Worm (Caenorhabditis elegans) whole organism, L2 larva: ENCODE results near the gene klp-3.
A peak's percentile ranks its signal among the peaks of the same experiment; 100 is the strongest.

Experiments used
- C34F6.9 ChIP-seq: fragments of 150-350 bp; optimal IDR thresholded peaks from 2 replicates; lab custom pipeline; 2014; ENCODE audit warnings: missing biosample characterization, missing genetic modification characterization
- F13H6.1 ChIP-seq: sonication (generic microtip); optimal IDR thresholded peaks from 2 replicates; lab custom pipeline; 2016; ENCODE audit warnings: missing genetic modification characterization, missing compliant biosample characterization
- R02D3.7 ChIP-seq: fragments of 150-350 bp; optimal IDR thresholded peaks from 2 replicates; lab custom pipeline; 2014; ENCODE audit warnings: missing biosample characterization, missing genetic modification characterization
- Y55F3AM.14 ChIP-seq: fragments of 200-800 bp; sonication (Bioruptor generic); optimal IDR thresholded peaks from 2 replicates; lab custom pipeline; 2018; ENCODE audit warnings: mild to moderate bottlenecking, missing genetic modification characterization, missing compliant biosample characterization
- ZK546.5 ChIP-seq: sonication (generic microtip); optimal IDR thresholded peaks from 2 replicates; lab custom pipeline; 2017; ENCODE audit warnings: missing biosample characterization, missing genetic modification characterization
- alr-1 ChIP-seq: fragments of 150-350 bp; optimal IDR thresholded peaks from 2 replicates; lab custom pipeline; 2014; ENCODE audit warnings: missing biosample characterization, missing genetic modification characterization
- aly-2 ChIP-seq: fragments of 150-350 bp; optimal IDR thresholded peaks from 2 replicates; lab custom pipeline; 2014; ENCODE audit warnings: missing biosample characterization, missing genetic modification characterization
- ama-1 ChIP-seq: fragments of 150-350 bp; optimal IDR thresholded peaks from 2 replicates; lab custom pipeline; 2018; ENCODE audit warnings: inconsistent platforms
- ceh-16 ChIP-seq: fragments of 150-350 bp; optimal IDR thresholded peaks from 2 replicates; lab custom pipeline; 2014; ENCODE audit warnings: missing biosample characterization, missing genetic modification characterization
- ceh-82 ChIP-seq: fragments of 150-350 bp; optimal IDR thresholded peaks from 2 replicates; lab custom pipeline; 2014; ENCODE audit warnings: missing biosample characterization, missing genetic modification characterization
- crh-2 ChIP-seq: sonication (generic microtip); optimal IDR thresholded peaks from 2 replicates; lab custom pipeline; 2017; ENCODE audit warnings: missing biosample characterization, missing genetic modification characterization
- dmd-4 ChIP-seq: sonication (generic microtip); optimal IDR thresholded peaks from 2 replicates; lab custom pipeline; 2017; ENCODE audit warnings: missing biosample characterization, missing genetic modification characterization
- egl-27 ChIP-seq: sonication (generic microtip); optimal IDR thresholded peaks from 3 replicates; lab custom pipeline; 2017; ENCODE audit warnings: missing biosample characterization, missing genetic modification reagents, missing genetic modification characterization
- elt-1 ChIP-seq: fragments of 150-350 bp; optimal IDR thresholded peaks from 2 replicates; lab custom pipeline; 2014; ENCODE audit warnings: missing biosample characterization, missing genetic modification characterization
- elt-3 ChIP-seq: sonication (generic microtip); optimal IDR thresholded peaks from 2 replicates; lab custom pipeline; 2017; ENCODE audit warnings: missing biosample characterization, missing genetic modification characterization
- fos-1 ChIP-seq: fragments of 150-350 bp; optimal IDR thresholded peaks from 2 replicates; lab custom pipeline; 2014; ENCODE audit warnings: missing biosample characterization, missing genetic modification characterization
- gmeb-1 ChIP-seq: fragments of 150-350 bp; optimal IDR thresholded peaks from 2 replicates; lab custom pipeline; 2014; ENCODE audit warnings: missing biosample characterization, missing genetic modification characterization
- lin-11 ChIP-seq: fragments of 150-350 bp; sonication (generic microtip); optimal IDR thresholded peaks from 2 replicates; lab custom pipeline; 2014; ENCODE audit warnings: missing biosample characterization, missing genetic modification characterization, inconsistent platforms, mixed read lengths
- lin-13 ChIP-seq: fragments of 150-350 bp; optimal IDR thresholded peaks from 2 replicates; lab custom pipeline; 2014; ENCODE audit warnings: missing biosample characterization, missing genetic modification reagents, missing genetic modification characterization
- lin-39 ChIP-seq: fragments of 150-350 bp; optimal IDR thresholded peaks from 2 replicates; lab custom pipeline; 2014; ENCODE audit warnings: missing biosample characterization, missing genetic modification reagents, missing genetic modification characterization
- lsy-2 ChIP-seq, 2 experiments: fragments of 150-350 bp in 1 of 2; sonication (generic microtip) in 1 of 2; optimal IDR thresholded peaks; 2 replicates each; lab custom pipeline; 2014 to 2017; ENCODE audit warnings: missing biosample characterization in 2 of 2, missing genetic modification characterization in 2 of 2
- mab-5 ChIP-seq: fragments of 150-350 bp; optimal IDR thresholded peaks from 2 replicates; lab custom pipeline; 2014; ENCODE audit warnings: missing biosample characterization, missing genetic modification characterization
- mbf-1 ChIP-seq: sonication (generic microtip); optimal IDR thresholded peaks from 2 replicates; lab custom pipeline; 2017; ENCODE audit warnings: missing biosample characterization, missing genetic modification characterization
- mdl-1 ChIP-seq, 2 experiments: fragments of 150-350 bp in 1 of 2; sonication (generic microtip) in 1 of 2; optimal IDR thresholded peaks; 2 replicates each; lab custom pipeline; 2017; ENCODE audit warnings: missing biosample characterization in 2 of 2, missing genetic modification characterization in 2 of 2
- nhr-10 ChIP-seq: sonication (generic microtip); optimal IDR thresholded peaks from 2 replicates; lab custom pipeline; 2017; ENCODE audit warnings: missing biosample characterization, missing genetic modification characterization
- nhr-11 ChIP-seq: fragments of 150-350 bp; optimal IDR thresholded peaks from 2 replicates; lab custom pipeline; 2014; ENCODE audit warnings: missing biosample characterization, missing genetic modification characterization
- nhr-12 ChIP-seq: fragments of 150-350 bp; optimal IDR thresholded peaks from 2 replicates; lab custom pipeline; 2014; ENCODE audit warnings: missing biosample characterization, missing genetic modification characterization
- nhr-129 ChIP-seq: fragments of 150-350 bp; optimal IDR thresholded peaks from 2 replicates; lab custom pipeline; 2014; ENCODE audit warnings: missing biosample characterization, missing genetic modification characterization
- nhr-21 ChIP-seq: fragments of 150-350 bp; optimal IDR thresholded peaks from 2 replicates; lab custom pipeline; 2014; ENCODE audit warnings: missing biosample characterization, missing genetic modification characterization
- nhr-25 ChIP-seq: fragments of 150-350 bp; sonication (generic microtip); optimal IDR thresholded peaks from 3 replicates; lab custom pipeline; 2014; ENCODE audit warnings: missing biosample characterization, missing genetic modification characterization
- nhr-6 ChIP-seq: fragments of 150-350 bp; optimal IDR thresholded peaks from 2 replicates; lab custom pipeline; 2014; ENCODE audit warnings: missing biosample characterization, missing genetic modification characterization
- nhr-77 ChIP-seq: fragments of 150-350 bp; optimal IDR thresholded peaks from 2 replicates; lab custom pipeline; 2014; ENCODE audit warnings: missing biosample characterization, missing genetic modification characterization
- peb-1 ChIP-seq: fragments of 150-350 bp; optimal IDR thresholded peaks from 2 replicates; lab custom pipeline; 2014; ENCODE audit warnings: missing biosample characterization, missing genetic modification characterization
- sem-4 ChIP-seq: fragments of 150-350 bp; optimal IDR thresholded peaks from 2 replicates; lab custom pipeline; 2014; ENCODE audit warnings: missing biosample characterization, missing genetic modification reagents, missing genetic modification characterization
- sma-3 ChIP-seq: sonication (generic microtip); optimal IDR thresholded peaks from 2 replicates; lab custom pipeline; 2016; ENCODE audit warnings: missing genetic modification reagents, missing genetic modification characterization, missing compliant biosample characterization
- sma-9 ChIP-seq, 2 experiments: fragments of 150-350 bp in 1 of 2; sonication (generic microtip) in 1 of 2; optimal IDR thresholded peaks; 2 replicates each; lab custom pipeline; 2014 to 2016; ENCODE audit warnings: missing genetic modification characterization in 2 of 2, mild to moderate bottlenecking in 1 of 2, missing biosample characterization in 1 of 2, missing compliant biosample characterization in 1 of 2, missing genetic modification reagents in 1 of 2, moderate library complexity in 1 of 2
- snpc-4 ChIP-seq: fragments of 150-350 bp; optimal IDR thresholded peaks from 2 replicates; lab custom pipeline; 2014; ENCODE audit warnings: missing biosample characterization, missing genetic modification characterization
- unc-39 ChIP-seq: fragments of 150-350 bp; optimal IDR thresholded peaks from 2 replicates; lab custom pipeline; 2014; ENCODE audit warnings: missing biosample characterization, missing genetic modification characterization
- unc-55 ChIP-seq: fragments of 150-350 bp; sonication (generic microtip); optimal IDR thresholded peaks from 3 replicates; lab custom pipeline; 2014; ENCODE audit warnings: missing biosample characterization, missing genetic modification reagents, missing genetic modification characterization
- unc-62 ChIP-seq: fragments of 150-350 bp; optimal IDR thresholded peaks from 2 replicates; lab custom pipeline; 2014; ENCODE audit warnings: missing biosample characterization, missing genetic modification reagents, missing genetic modification characterization
- zag-1 ChIP-seq: fragments of 150-350 bp; optimal IDR thresholded peaks from 2 replicates; lab custom pipeline; 2014; ENCODE audit warnings: missing biosample characterization, missing genetic modification characterization
- ztf-1 ChIP-seq: fragments of 200-800 bp; sonication (Bioruptor generic); conservative IDR thresholded peaks from 2 replicates; pipeline ENCODE4 v1.3.6; 2022; ENCODE audit warnings: missing genetic modification characterization, missing compliant biosample characterization
- ztf-11 ChIP-seq: sonication (generic microtip); optimal IDR thresholded peaks from 2 replicates; lab custom pipeline; 2017; ENCODE audit warnings: missing biosample characterization, missing genetic modification characterization
- ztf-4 ChIP-seq: fragments of 150-350 bp; optimal IDR thresholded peaks from 2 replicates; lab custom pipeline; 2014; ENCODE audit warnings: missing biosample characterization, missing genetic modification characterization

klp-3 gene

ce11 chrII:7808153-7808552, 34.0 kb upstream of the klp-3 start (continued):
- TF ChIP-seq peb-1 (tag; lab: Kevin White, UChicago) (no peak), egl-27 (tag; lab: Kevin White, UChicago) (no peak), alr-1 (tag; lab: Kevin White, UChicago) (no peak), lin-11 (no peak), C34F6.9 (no peak), nhr-25 (peak; percentile 75), elt-1 (tag; lab: Kevin White, UChicago) (no peak), ama-1 (no peak), dmd-4 (tag; lab: Kevin White, UChicago) (no peak), aly-2 (tag; lab: Kevin White, UChicago) (no peak), crh-2 (peak; percentile 17), mbf-1 (tag; lab: Kevin White, UChicago) (no peak), lsy-2 (tag; optimal IDR thresholded peaks at IDR 0.05; lab: Kevin White, UChicago) (no peak)

ce11 chrII:7808950-7809349, 33.2 kb upstream of the klp-3 start:
- TF ChIP-seq nhr-10 (tag; lab: Kevin White, UChicago) = no peak
- TF ChIP-seq unc-55 (GFP tag; lab: Kevin White, UChicago) = no peak
- no peak for TF ChIP-seq lin-11
- no peak for TF ChIP-seq ztf-4 (tag; lab: Kevin White, UChicago)
- no peak for TF ChIP-seq R02D3.7 (tag; lab: Kevin White, UChicago)
- TF ChIP-seq unc-39 (tag; lab: Kevin White, UChicago) = no peak
- TF ChIP-seq dmd-4 (tag; lab: Kevin White, UChicago) = no peak
- TF ChIP-seq Y55F3AM.14 (GFP tag; lab: Kevin White, UChicago) = peak; percentile 63
- no peak for TF ChIP-seq mab-5 (tag; lab: Kevin White, UChicago)
- no peak for TF ChIP-seq peb-1 (tag; lab: Kevin White, UChicago)
- no peak for TF ChIP-seq sem-4 (tag; lab: Kevin White, UChicago)
- no peak for TF ChIP-seq ztf-1 (GFP tag; lab: Robert Waterston, UW)
- no peak for TF ChIP-seq alr-1 (tag; lab: Kevin White, UChicago)
- TF ChIP-seq aly-2 (tag; lab: Kevin White, UChicago) = no peak
- TF ChIP-seq gmeb-1 (tag; lab: Kevin White, UChicago) = peak; percentile 38
- TF ChIP-seq mdl-1 (tag; optimal IDR thresholded peaks at IDR 0.05; lab: Kevin White, UChicago) = no peak
- no peak for TF ChIP-seq ceh-16
- TF ChIP-seq ztf-11 (tag; lab: Kevin White, UChicago) = no peak
- TF ChIP-seq C34F6.9 = peak; percentile 1
- no peak for TF ChIP-seq ZK546.5 (tag; lab: Kevin White, UChicago)
- no peak for TF ChIP-seq nhr-129
- TF ChIP-seq egl-27 (tag; lab: Kevin White, UChicago) = no peak
- peak; percentile 49 for TF ChIP-seq F13H6.1 (tag; lab: Kevin White, UChicago)
- TF ChIP-seq sma-9 (GFP tag; optimal IDR thresholded peaks at IDR 0.05; lab: Kevin White, UChicago) = peak; percentile 76
- no peak for TF ChIP-seq sma-9 (tag; optimal IDR thresholded peaks at IDR 0.05; lab: Kevin White, UChicago)
- no peak for TF ChIP-seq nhr-21 (tag; lab: Kevin White, UChicago)
- TF ChIP-seq snpc-4 = no peak
- no peak for TF ChIP-seq nhr-77 (tag; lab: Kevin White, UChicago)
- TF ChIP-seq crh-2 = peak; percentile 1
- no peak for TF ChIP-seq lin-39 (tag; lab: Kevin White, UChicago)
- no peak for TF ChIP-seq nhr-12 (tag; lab: Kevin White, UChicago)
- no peak for TF ChIP-seq nhr-6 (tag; lab: Kevin White, UChicago)
- peak; percentile 82 for TF ChIP-seq fos-1 (tag; lab: Kevin White, UChicago)
- TF ChIP-seq zag-1 (tag; lab: Kevin White, UChicago) = no peak
- no peak for TF ChIP-seq elt-3 (tag; lab: Kevin White, UChicago)
- TF ChIP-seq sma-3 (GFP tag; lab: Kevin White, UChicago) = peak; percentile 23
- no peak for TF ChIP-seq nhr-11
- peak in 1 of 2 experiments; percentile 11 for TF ChIP-seq lsy-2 (tag; optimal IDR thresholded peaks at IDR 0.05; lab: Kevin White, UChicago)
- no peak for TF ChIP-seq ama-1
- TF ChIP-seq ceh-82 = no peak
- TF ChIP-seq unc-62 = no peak
- peak; percentile 36 for TF ChIP-seq nhr-25
- TF ChIP-seq lin-13 (GFP tag; lab: Kevin White, UChicago) = no peak
